Fruit fly (Drosophila melanogaster): Measurements from ENCODE around the gene nur.

nur gene

DNA sequence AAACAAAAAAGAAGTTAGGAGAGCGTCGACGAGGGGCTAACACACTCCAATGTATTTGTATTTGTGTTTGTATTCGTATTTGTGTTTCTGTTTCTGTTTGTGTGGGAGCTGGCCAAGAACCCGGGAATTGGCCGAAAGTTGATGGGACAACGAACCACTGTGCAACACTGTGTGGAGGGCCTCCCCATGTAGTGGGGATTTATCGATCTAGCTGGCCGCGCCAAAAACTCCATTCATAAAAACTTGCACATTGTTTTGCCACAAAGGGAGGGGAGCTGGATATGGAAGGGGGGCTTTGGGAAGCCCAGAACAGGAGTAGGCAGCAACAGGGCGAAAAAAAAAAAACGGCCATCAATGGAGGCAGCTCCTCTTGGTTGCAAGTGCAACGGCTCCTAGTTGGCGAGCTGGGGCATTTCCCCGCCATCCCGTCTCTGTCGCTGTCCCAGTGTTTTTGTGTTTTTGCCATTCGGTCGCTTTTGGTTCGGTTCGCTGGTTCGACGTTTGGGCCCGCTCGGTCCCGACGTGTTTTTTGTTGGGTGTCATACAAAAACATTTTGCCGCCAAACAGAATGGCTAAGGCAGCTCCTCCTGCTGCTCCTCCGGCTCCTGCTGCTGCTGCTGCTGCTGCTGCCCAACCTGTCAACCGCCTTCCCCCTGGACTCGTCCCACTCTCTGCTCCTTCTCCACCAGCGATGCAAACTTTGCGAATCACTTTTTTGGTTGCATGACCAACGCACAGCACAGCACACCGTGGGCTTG is 41.2 kb downstream of the nur start:
- TF ChIP-seq CG43689 (GFP tag; IDR thresholded peaks at IDR 0.05): 0 out of 2 replicates have a peak, but pooled peaks have one; percentile 21
- 0 out of 2 replicates have a peak, but pooled peaks have one; percentile 7 for TF ChIP-seq ro (GFP tag; IDR thresholded peaks at IDR 0.05)
- peak; percentile 46 for TF ChIP-seq Ets65A (GFP tag)
- TF ChIP-seq row (GFP tag; IDR thresholded peaks at IDR 0.05): peak; percentile 26; the same call in 1 of the 3 replicates
- TF ChIP-seq sens (GFP tag): peak; percentile 42
- no peak for TF ChIP-seq Sry-δ (GFP tag; optimal IDR thresholded peaks at IDR 0.05)
- TF ChIP-seq trem (tag; optimal IDR thresholded peaks at IDR 0.05): no peak
- no peak for TF ChIP-seq CG8089 (GFP tag; optimal IDR thresholded peaks at IDR 0.05)
- TF ChIP-seq nom (GFP tag; optimal IDR thresholded peaks at IDR 0.05): no peak
- TF ChIP-seq nerfin-2 (GFP tag; IDR thresholded peaks at IDR 0.05; ENCODE audit: partially characterized antibody): 0 out of 2 replicates have a peak, but pooled peaks have one; percentile 28
- TF ChIP-seq zfh1 (GFP tag; IDR thresholded peaks at IDR 0.05): no peak
- peak; percentile 80 for TF ChIP-seq onecut (GFP tag; IDR thresholded peaks at IDR 0.05)
- no peak for TF ChIP-seq sd (tag; optimal IDR thresholded peaks at IDR 0.05)
- TF ChIP-seq Med (GFP tag): peak; percentile 47
- 0 out of 3 replicates have a peak, but pooled peaks have one; percentile 23 for TF ChIP-seq HLH4C (GFP tag; IDR thresholded peaks at IDR 0.05; ENCODE audit: partially characterized antibody)
- TF ChIP-seq CG5180 (GFP tag; optimal IDR thresholded peaks at IDR 0.05): peak; percentile 95
- TF ChIP-seq fd96Cb (tag; optimal IDR thresholded peaks at IDR 0.05): no peak
- no peak for TF ChIP-seq seq (GFP tag; IDR thresholded peaks at IDR 0.05)
- peak in 1 of 2 experiments; percentile 4 for TF ChIP-seq Pdp1 (GFP tag; optimal IDR thresholded peaks at IDR 0.05)
- no peak for TF ChIP-seq aop (GFP tag; IDR thresholded peaks at IDR 0.05)
- TF ChIP-seq psq (GFP tag; optimal IDR thresholded peaks at IDR 0.05): no peak
- TF ChIP-seq vvl (GFP tag; IDR thresholded peaks at IDR 0.05): no peak
- TF ChIP-seq CG10431 (GFP tag; optimal IDR thresholded peaks at IDR 0.05): peak; percentile 32

DNA sequence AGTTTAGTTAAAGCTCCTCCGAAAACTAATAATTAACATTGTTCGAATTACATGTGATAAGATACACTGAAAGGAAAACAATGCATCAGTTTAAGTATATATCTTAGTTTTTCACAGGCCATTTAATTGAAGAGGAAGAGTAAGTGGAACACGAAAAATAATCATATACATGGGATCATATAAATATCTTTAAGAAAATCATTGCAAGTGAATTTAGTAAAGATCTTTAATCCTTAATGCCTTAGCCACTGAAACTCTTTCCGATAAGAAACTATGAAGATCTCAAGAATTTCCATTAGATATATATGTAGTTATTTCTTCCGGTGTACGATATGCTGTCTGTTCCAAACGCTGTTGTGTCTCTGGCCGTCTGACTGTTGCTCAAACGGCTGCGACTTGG is 42.7 kb downstream of the nur start:
- TF ChIP-seq CG8944 (GFP tag; optimal IDR thresholded peaks at IDR 0.05) (peak; percentile 32), gcm2 (GFP tag; optimal IDR thresholded peaks at IDR 0.05) (no peak), CG3995 (GFP tag; optimal IDR thresholded peaks at IDR 0.05) (no peak), CG2202 (tag; optimal IDR thresholded peaks at IDR 0.05) (no peak), ci (GFP tag; IDR thresholded peaks at IDR 0.05) (peak; percentile 57; the same call in 1 of the 3 replicates), CG2129 (GFP tag; IDR thresholded peaks at IDR 0.05; ENCODE audit: partially characterized antibody) (no peak), CG11398 (GFP tag; optimal IDR thresholded peaks at IDR 0.05) (no peak), CG10565 (GFP tag; optimal IDR thresholded peaks at IDR 0.05) (no peak), CG14667 (GFP tag; IDR thresholded peaks at IDR 0.05) (no peak), CG1832 (GFP tag; optimal IDR thresholded peaks at IDR 0.05) (no peak), kah (GFP tag; optimal IDR thresholded peaks at IDR 0.05) (no peak), NK7.1 (GFP tag; optimal IDR thresholded peaks at IDR 0.05) (no peak), luna (GFP tag; optimal IDR thresholded peaks at IDR 0.05) (no peak), Side (GFP tag; optimal IDR thresholded peaks at IDR 0.05) (no peak), exex (tag; optimal IDR thresholded peaks at IDR 0.05) (no peak), CG9876 (GFP tag; optimal IDR thresholded peaks at IDR 0.05) (no peak), Opbp (GFP tag; IDR thresholded peaks at IDR 0.05; ENCODE audit: partially characterized antibody) (no peak), CG34376 (GFP tag; optimal IDR thresholded peaks at IDR 0.05) (no peak), Camta (GFP tag; optimal IDR thresholded peaks at IDR 0.05) (peak; percentile 17), Eip74EF (GFP tag; optimal IDR thresholded peaks at IDR 0.05) (peak in 1 of 2 experiments; percentile 66), wdn (GFP tag; IDR thresholded peaks at IDR 0.05) (no peak), wor (GFP tag; IDR thresholded peaks at IDR 0.05) (no peak), CG2116 (GFP tag; optimal IDR thresholded peaks at IDR 0.05) (peak; percentile 29), yki (optimal IDR thresholded peaks at IDR 0.05) (no peak), zfh2 (GFP tag; optimal IDR thresholded peaks at IDR 0.05) (peak; percentile 21), B-H2 (GFP tag; optimal IDR thresholded peaks at IDR 0.05) (no peak), gsb (GFP tag; IDR thresholded peaks at IDR 0.05) (no peak), BEAF-32 (GFP tag; optimal IDR thresholded peaks at IDR 0.05) (no peak)
